Worm (Caenorhabditis elegans) whole organism, L4/young adult: ENCODE results near the gene bra-1.

Experiments
- W03F9.2 ChIP-seq: fragments of 150-350 bp; optimal IDR thresholded peaks from 2 replicates; lab custom pipeline; 2014; ENCODE audit warnings: missing biosample characterization, missing genetic modification characterization
- dao-5 ChIP-seq: sonication (generic microtip); optimal IDR thresholded peaks from 2 replicates; lab custom pipeline; 2016; ENCODE audit warnings: missing genotype, missing genetic modification characterization, moderate library complexity, missing compliant biosample characterization
- him-1 ChIP-seq: sonication (generic microtip); optimal IDR thresholded peaks from 2 replicates; lab custom pipeline; 2016; ENCODE audit warnings: missing genotype, missing genetic modification reagents, missing genetic modification characterization, missing compliant biosample characterization

bra-1 gene

DNA sequence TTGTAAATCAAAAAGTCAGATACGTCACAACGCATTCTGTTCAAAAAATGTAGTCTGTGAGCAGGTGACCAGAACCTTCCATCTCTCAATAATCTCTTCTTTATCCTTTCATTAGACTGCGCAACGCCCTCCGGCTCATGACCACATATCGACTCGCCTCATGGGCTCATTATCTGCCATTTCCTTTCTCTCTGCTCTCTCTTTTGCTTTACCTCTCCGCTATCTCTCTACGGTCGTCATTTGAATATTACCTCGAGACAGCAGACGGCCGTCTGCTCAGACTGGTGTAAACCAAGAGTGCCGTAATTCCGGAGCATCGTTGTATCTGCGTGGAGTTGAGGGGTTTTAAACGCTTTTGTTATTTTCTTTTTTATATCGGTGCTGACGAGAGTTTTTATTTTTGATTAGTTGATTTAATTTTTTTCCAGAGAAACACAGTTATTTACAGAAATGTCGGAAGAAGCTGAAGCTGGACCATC is at the start of gene bra-1:
bra-1 (plus strand) TSS at position 429 of the 479 bp plus-strand sequence.
- TF ChIP-seq dao-5 (tag; lab: Kevin White, UChicago) (no peak), W03F9.2 (tag; lab: Kevin White, UChicago) (no peak), him-1 (tag; lab: Kevin White, UChicago) (no peak)

DNA sequence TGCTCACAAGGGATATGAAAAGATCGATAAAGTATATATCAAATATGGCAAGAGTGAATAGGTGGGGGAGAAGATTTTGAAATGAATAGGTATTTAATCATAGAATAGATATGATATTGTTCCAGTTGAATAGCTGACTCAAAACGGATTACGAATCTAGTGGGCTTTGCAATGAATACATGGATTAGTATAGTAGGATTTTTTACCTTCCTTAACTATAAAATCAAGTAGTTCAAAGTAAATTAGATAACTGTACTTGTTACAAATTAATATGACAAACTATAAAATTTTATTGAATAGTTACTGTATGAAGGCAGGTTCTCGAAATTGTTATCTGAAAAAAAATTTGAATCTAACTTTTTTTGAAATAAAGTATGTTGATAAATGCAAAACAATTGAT is 47.4 kb upstream of the bra-1 start, which contains the start of gene odr-1:
odr-1 (minus strand) TSS at position 101 of the 400 bp plus-strand sequence.
- no peak for TF ChIP-seq dao-5 (tag; lab: Kevin White, UChicago)
- TF ChIP-seq W03F9.2 (tag; lab: Kevin White, UChicago), result no peak

DNA sequence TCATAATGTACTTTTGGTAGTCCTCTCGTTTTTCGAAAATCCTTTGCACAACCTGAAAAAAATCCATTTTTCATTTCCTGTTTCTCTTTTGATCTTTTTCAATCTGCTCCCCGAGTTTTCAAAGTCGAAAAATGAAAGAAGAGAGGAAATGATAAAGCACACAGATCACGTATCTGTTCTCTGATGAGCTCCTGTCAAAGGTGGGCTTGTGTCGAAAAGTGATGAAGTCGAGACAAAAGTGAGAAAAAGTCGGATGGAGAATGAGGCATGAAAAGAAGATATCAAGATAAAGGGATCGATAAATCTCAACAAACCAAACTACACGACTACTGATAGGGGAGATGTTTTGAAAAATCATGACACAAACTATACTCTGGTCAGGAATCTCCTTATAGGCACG is 43.2 kb upstream of the bra-1 start:
- TF ChIP-seq him-1 (tag; lab: Kevin White, UChicago) (no peak), W03F9.2 (tag; lab: Kevin White, UChicago) (no peak), dao-5 (tag; lab: Kevin White, UChicago) (no peak)

ce11 chrX:13556066-13556465 is 42.2 kb upstream of the bra-1 start, which contains the start of gene glb-20:
glb-20 (minus strand) TSS chrX:13556166.
- TF ChIP-seq dao-5 (tag; lab: Kevin White, UChicago) (no peak), W03F9.2 (tag; lab: Kevin White, UChicago) (no peak), him-1 (tag; lab: Kevin White, UChicago) (no peak)

- no peak for TF ChIP-seq W03F9.2 (tag; lab: Kevin White, UChicago)
- TF ChIP-seq dao-5 (tag; lab: Kevin White, UChicago), result no peak
- TF ChIP-seq him-1 (tag; lab: Kevin White, UChicago), result no peak
Observed at ce11 chrX:13558667-13559066, 39.6 kb upstream of the bra-1 start.

DNA sequence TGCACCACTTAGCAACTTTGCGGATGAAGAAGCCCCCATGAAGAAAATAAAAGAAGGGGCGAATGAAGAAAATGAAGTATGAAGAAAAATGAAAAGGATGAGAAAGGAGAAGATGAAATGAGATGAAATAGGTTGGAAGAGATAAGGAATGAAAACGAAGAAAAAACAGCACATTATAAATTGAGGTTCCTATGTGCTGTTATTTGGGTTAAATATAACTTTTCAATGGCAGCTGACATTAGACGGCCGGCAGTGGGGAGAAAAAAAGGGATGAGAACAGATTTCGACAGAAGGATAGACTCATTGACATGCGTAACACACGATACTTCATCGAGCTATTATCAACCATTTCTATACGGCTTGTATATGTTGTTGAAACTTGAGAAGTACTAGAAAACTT is 36.3 kb upstream of the bra-1 start:
- no peak for TF ChIP-seq him-1 (tag; lab: Kevin White, UChicago)
- TF ChIP-seq W03F9.2 (tag; lab: Kevin White, UChicago), result no peak
- no peak for TF ChIP-seq dao-5 (tag; lab: Kevin White, UChicago)

ce11 chrX:13566436-13566835 is 31.8 kb upstream of the bra-1 start, which contains the start of gene R01E6.2:
R01E6.2 (minus strand) TSS chrX:13566536.
- TF ChIP-seq W03F9.2 (tag; lab: Kevin White, UChicago) (no peak), dao-5 (tag; lab: Kevin White, UChicago) (no peak), him-1 (tag; lab: Kevin White, UChicago) (no peak)

ce11 chrX:13569854-13570253 is 28.4 kb upstream of the bra-1 start, which contains the start of gene R01E6.7:
R01E6.7 (minus strand) TSS chrX:13569954.
- TF ChIP-seq dao-5 (tag; lab: Kevin White, UChicago) (no peak), W03F9.2 (tag; lab: Kevin White, UChicago) (no peak), him-1 (tag; lab: Kevin White, UChicago) (no peak)

DNA sequence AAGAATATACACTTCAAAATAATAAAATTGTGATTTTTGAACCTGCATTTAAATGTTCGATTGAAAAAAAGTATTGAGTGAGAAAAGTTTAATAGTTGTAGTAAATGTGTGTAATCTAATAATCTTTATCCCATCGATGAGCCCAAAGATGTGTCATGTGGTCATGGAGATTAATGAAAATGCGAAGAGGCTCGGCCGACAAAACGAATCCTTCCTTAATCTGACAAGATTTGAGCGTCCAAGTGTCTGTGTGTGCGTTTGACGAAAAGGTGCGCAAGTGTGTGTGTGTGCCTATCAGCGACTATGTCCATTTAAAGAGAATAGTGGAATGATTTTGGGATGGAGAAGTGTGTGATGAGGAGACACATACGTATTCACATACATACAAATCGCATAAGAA is 24.2 kb upstream of the bra-1 start:
- TF ChIP-seq him-1 (tag; lab: Kevin White, UChicago), result no peak
- TF ChIP-seq W03F9.2 (tag; lab: Kevin White, UChicago), result no peak
- TF ChIP-seq dao-5 (tag; lab: Kevin White, UChicago), result no peak

- TF ChIP-seq him-1 (tag; lab: Kevin White, UChicago) (no peak), dao-5 (tag; lab: Kevin White, UChicago) (no peak), W03F9.2 (tag; lab: Kevin White, UChicago) (no peak)
Observed at ce11 chrX:13578483-13578882, 19.8 kb upstream of the bra-1 start, which contains the start of gene F54B11.11. F54B11.11 (plus strand) TSS chrX:13578783.

DNA sequence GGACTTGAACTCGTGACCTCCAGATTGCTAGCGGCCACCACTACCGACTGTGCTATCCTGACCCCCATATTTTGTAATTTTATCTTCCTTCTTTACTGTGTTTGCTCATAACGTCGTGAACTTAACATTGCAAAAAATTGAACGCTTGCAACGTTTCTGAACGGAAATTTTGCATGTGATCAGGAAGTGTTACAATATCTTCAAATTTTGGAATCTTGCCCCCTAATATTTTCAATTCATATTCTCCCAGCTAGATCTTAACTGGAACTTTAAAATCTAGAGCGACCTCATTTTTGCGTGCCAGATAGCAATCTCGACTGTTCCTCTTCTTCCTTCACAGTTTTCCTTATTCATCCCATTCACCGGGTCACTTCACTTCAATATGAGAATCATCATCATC is 16.4 kb upstream of the bra-1 start, which contains the start of gene F54B11.10:
F54B11.10 (plus strand) TSS at position 301 of the 400 bp plus-strand sequence.
- TF ChIP-seq W03F9.2 (tag; lab: Kevin White, UChicago), result no peak
- TF ChIP-seq him-1 (tag; lab: Kevin White, UChicago), result no peak

DNA sequence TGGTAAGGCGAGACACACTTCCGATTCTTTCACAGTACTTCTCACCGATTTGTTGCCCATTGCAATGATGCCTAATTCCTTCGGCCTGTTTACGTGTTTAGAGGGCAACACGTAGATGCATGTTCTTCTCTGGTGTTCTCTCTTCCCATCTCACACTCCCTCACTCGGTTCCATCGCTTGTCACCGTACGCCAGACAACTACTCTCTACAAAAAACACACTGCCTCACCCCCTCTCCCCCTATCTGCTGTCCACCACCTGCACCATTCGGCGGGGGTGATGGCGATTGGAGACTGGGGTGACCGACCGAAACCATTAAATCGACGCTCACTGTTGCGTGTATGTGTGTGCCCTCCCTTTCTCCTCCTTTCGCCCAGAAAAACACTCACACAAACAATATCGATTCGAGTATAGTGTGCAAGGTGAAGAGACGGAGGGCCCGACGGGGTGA is 14.3 kb upstream of the bra-1 start:
- no peak for TF ChIP-seq W03F9.2 (tag; lab: Kevin White, UChicago)
- no peak for TF ChIP-seq dao-5 (tag; lab: Kevin White, UChicago)
- no peak for TF ChIP-seq him-1 (tag; lab: Kevin White, UChicago)

ce11 chrX:13584725-13585371 is 13.4 kb upstream of the bra-1 start, which contains the start of gene unc-84:
unc-84 (plus strand) TSS chrX:13584775.
- no peak for TF ChIP-seq W03F9.2 (tag; lab: Kevin White, UChicago)
- no peak for TF ChIP-seq him-1 (tag; lab: Kevin White, UChicago)
- no peak for TF ChIP-seq dao-5 (tag; lab: Kevin White, UChicago)
